Fruit fly (Drosophila melanogaster) whole organism, embryonic: Measurements from ENCODE around the gene ClpX.

Source experiments
- Atf-2 ChIP-seq: fragments of 200-800 bp; sonication (Bioruptor generic); optimal IDR thresholded peaks from 2 replicates; lab custom pipeline; 2016; ENCODE audit warnings: missing biosample characterization, missing genetic modification characterization
- B-H2 ChIP-seq: fragments of 200-800 bp; sonication (Bioruptor generic); optimal IDR thresholded peaks from 2 replicates; lab custom pipeline; 2018; ENCODE audit warnings: missing biosample characterization, mild to moderate bottlenecking, missing genetic modification characterization
- CG10209 ChIP-seq: fragments of 200-800 bp; sonication (Bioruptor generic); optimal IDR thresholded peaks from 3 replicates; lab custom pipeline; 2017; ENCODE audit warnings: missing biosample characterization, mild to moderate bottlenecking, missing genetic modification characterization, missing genetic modification reagents
- CG12155 ChIP-seq: fragments of 200-800 bp; sonication (Bioruptor generic); optimal IDR thresholded peaks from 3 replicates; lab custom pipeline; 2016; ENCODE audit warnings: missing biosample characterization, missing genetic modification characterization
- CG15479 ChIP-seq: fragments of 200-800 bp; sonication (Bioruptor generic); optimal IDR thresholded peaks from 3 replicates; lab custom pipeline; 2019; ENCODE audit warnings: missing biosample characterization, mild to moderate bottlenecking, missing genetic modification characterization, moderate library complexity
- CG1603 ChIP-seq: fragments of 200-800 bp; sonication (Bioruptor generic); optimal IDR thresholded peaks from 2 replicates; lab custom pipeline; 2019; ENCODE audit warnings: missing biosample characterization, mild to moderate bottlenecking, missing genetic modification characterization, moderate library complexity
- CG1792 ChIP-seq: fragments of 200-800 bp; sonication (Bioruptor generic); optimal IDR thresholded peaks from 2 replicates; lab custom pipeline; 2016; ENCODE audit warnings: missing biosample characterization, missing genetic modification characterization
- CG1832 ChIP-seq: fragments of 200-800 bp; sonication (Bioruptor generic); optimal IDR thresholded peaks from 2 replicates; lab custom pipeline; 2017; ENCODE audit warnings: missing biosample characterization, mild to moderate bottlenecking, missing genetic modification characterization, inconsistent platforms
- CG18599 ChIP-seq: fragments of 200-800 bp; sonication (Bioruptor generic); optimal IDR thresholded peaks from 3 replicates; lab custom pipeline; 2017; ENCODE audit warnings: missing biosample characterization, missing genetic modification characterization, mild to moderate bottlenecking, moderate library complexity, missing genetic modification reagents
- CG2202 ChIP-seq: fragments of 200-800 bp; sonication (Bioruptor generic); optimal IDR thresholded peaks from 2 replicates; lab custom pipeline; 2018; ENCODE audit warnings: missing biosample characterization, mild to moderate bottlenecking, missing genetic modification characterization
- CG30020 ChIP-seq: fragments of 200-800 bp; optimal IDR thresholded peaks from 2 replicates; lab custom pipeline; 2019; ENCODE audit warnings: missing biosample characterization, mild to moderate bottlenecking, missing genetic modification characterization, moderate library complexity
- CG32767 ChIP-seq: fragments of 200-800 bp; sonication (Bioruptor generic); IDR thresholded peaks from 2 replicates; pipeline ENCODE4 v1.3.6; 2022; ENCODE audit warnings: missing biosample characterization, missing genetic modification characterization
- CG33557 ChIP-seq: fragments of 200-800 bp; sonication (Bioruptor generic); optimal IDR thresholded peaks from 2 replicates; lab custom pipeline; 2019; ENCODE audit warnings: missing biosample characterization, mild to moderate bottlenecking, missing genetic modification characterization, moderate library complexity
- CG3407 ChIP-seq: fragments of 200-800 bp; sonication (Bioruptor generic); optimal IDR thresholded peaks from 2 replicates; lab custom pipeline; 2018; ENCODE audit warnings: missing biosample characterization, mild to moderate bottlenecking, missing genetic modification characterization
- CG42726 ChIP-seq: fragments of 200-800 bp; sonication (Bioruptor generic); IDR thresholded peaks from 2 replicates; pipeline ENCODE4 v1.3.6; 2022; ENCODE audit warnings: missing biosample characterization, missing genetic modification characterization; ENCODE audit not compliant: partially characterized antibody
- CG4404 ChIP-seq: fragments of 200-800 bp; sonication (Bioruptor generic); IDR thresholded peaks from 2 replicates; pipeline ENCODE4 v1.3.6; 2022; ENCODE audit warnings: missing biosample characterization, missing genetic modification characterization
- CG7357 ChIP-seq: fragments of 200-800 bp; sonication (Bioruptor generic); IDR thresholded peaks from 3 replicates; pipeline ENCODE4 v1.3.6; 2022; ENCODE audit warnings: missing biosample characterization, missing genetic modification characterization
- CG7372 ChIP-seq: fragments of 200-800 bp; sonication (Bioruptor generic); IDR thresholded peaks from 2 replicates; pipeline ENCODE4 v1.3.6; 2022; ENCODE audit warnings: missing biosample characterization, missing genetic modification characterization
- CG9727 ChIP-seq: fragments of 200-800 bp; sonication (Bioruptor generic); optimal IDR thresholded peaks from 3 replicates; lab custom pipeline; 2017; ENCODE audit warnings: missing biosample characterization, mild to moderate bottlenecking, missing genetic modification characterization
- CkIIα-i1 ChIP-seq: fragments of 200-800 bp; sonication (Bioruptor generic); IDR thresholded peaks from 2 replicates; pipeline ENCODE4 v1.3.6; 2022; ENCODE audit warnings: missing biosample characterization, missing genetic modification characterization
- Dfd ChIP-seq, 2 experiments: fragments of >200 bp; optimal IDR thresholded peaks; 2 replicates each; lab custom pipeline; 2017; ENCODE audit warnings: missing biosample characterization in 2 of 2, missing genetic modification characterization in 2 of 2
- Dp ChIP-seq: fragments of 200-800 bp; sonication (Bioruptor generic); optimal IDR thresholded peaks from 2 replicates; lab custom pipeline; 2018; ENCODE audit warnings: missing biosample characterization, mild to moderate bottlenecking, missing genetic modification characterization, moderate library complexity
- Fer2 ChIP-seq: fragments of 200-800 bp; sonication (Bioruptor generic); optimal IDR thresholded peaks from 2 replicates; lab custom pipeline; 2018; ENCODE audit warnings: missing biosample characterization, mild to moderate bottlenecking, missing genetic modification characterization, moderate library complexity
- GATAe ChIP-seq: fragments of 200-800 bp; sonication (Bioruptor generic); conservative IDR thresholded peaks from 2 replicates; pipeline ENCODE4 v1.3.6; 2022; ENCODE audit warnings: missing biosample characterization, missing genetic modification characterization
- HLH3B ChIP-seq: fragments of 200-800 bp; sonication (Bioruptor generic); IDR thresholded peaks from 2 replicates; pipeline ENCODE4 v1.3.6; 2022; ENCODE audit warnings: missing biosample characterization, missing genetic modification characterization
- Lpt ChIP-seq: fragments of >200 bp; optimal IDR thresholded peaks from 2 replicates; lab custom pipeline; 2018; ENCODE audit warnings: missing biosample characterization, missing genetic modification characterization
- MESR4 ChIP-seq: fragments of 200-800 bp; sonication (Bioruptor generic); optimal IDR thresholded peaks from 2 replicates; lab custom pipeline; 2018; ENCODE audit warnings: missing biosample characterization, mild to moderate bottlenecking, missing genetic modification characterization, moderate library complexity
- Med ChIP-seq: fragments of 200-800 bp; sonication (Bioruptor generic); peaks from one replicate; lab custom pipeline; 2016; ENCODE audit warnings: missing biosample characterization, missing genetic modification characterization, mild to moderate bottlenecking, inconsistent platforms, moderate library complexity
- Meics ChIP-seq: fragments of 200-800 bp; sonication (Bioruptor generic); optimal IDR thresholded peaks from 2 replicates; lab custom pipeline; 2017; ENCODE audit warnings: missing biosample characterization, mild to moderate bottlenecking, missing genetic modification characterization
- Myb ChIP-seq: fragments of 200-800 bp; sonication (Bioruptor generic); optimal IDR thresholded peaks from 2 replicates; lab custom pipeline; 2016; ENCODE audit warnings: missing biosample characterization, missing genetic modification characterization
- NC2α ChIP-seq: fragments of 200-800 bp; sonication (Bioruptor generic); optimal IDR thresholded peaks from 2 replicates; lab custom pipeline; 2016; ENCODE audit warnings: missing biosample characterization, missing genetic modification characterization
- NfI ChIP-seq: fragments of 200-800 bp; sonication (Bioruptor generic); optimal IDR thresholded peaks from 3 replicates; lab custom pipeline; 2018; ENCODE audit warnings: missing biosample characterization, mild to moderate bottlenecking, missing genetic modification characterization, moderate library complexity
- Optix ChIP-seq: fragments of 200-800 bp; sonication (Bioruptor generic); IDR thresholded peaks from 3 replicates; pipeline ENCODE4 v1.3.6; 2022; ENCODE audit warnings: missing biosample characterization, missing genetic modification characterization
- Pdp1 ChIP-seq, 2 experiments: fragments of 200-800 bp; sonication (Bioruptor generic); optimal IDR thresholded peaks; 3 replicates each; lab custom pipeline; 2016; ENCODE audit warnings: missing biosample characterization in 2 of 2, missing genetic modification characterization in 2 of 2, mild to moderate bottlenecking in 1 of 2, moderate library complexity in 1 of 2
- Rx ChIP-seq: fragments of 200-800 bp; sonication (Bioruptor generic); IDR thresholded peaks from 2 replicates; pipeline ENCODE4 v1.3.6; 2022; ENCODE audit warnings: missing biosample characterization, missing genetic modification characterization
- TFAM ChIP-seq: fragments of 200-800 bp; sonication (Bioruptor generic); optimal IDR thresholded peaks from 2 replicates; lab custom pipeline; 2017; ENCODE audit warnings: missing biosample characterization, missing genetic modification characterization, inconsistent platforms
- Taf1 ChIP-seq: fragments of 200-800 bp; sonication (Bioruptor generic); IDR thresholded peaks from 2 replicates; pipeline ENCODE4 v1.3.6; 2022; ENCODE audit warnings: missing biosample characterization, missing genetic modification characterization
- Tbp ChIP-seq: fragments of >200 bp; optimal IDR thresholded peaks from 2 replicates; lab custom pipeline; 2018; ENCODE audit warnings: missing biosample characterization, missing genetic modification characterization
- corto ChIP-seq: fragments of 200-800 bp; sonication (Bioruptor generic); optimal IDR thresholded peaks from 2 replicates; lab custom pipeline; 2016; ENCODE audit warnings: missing biosample characterization, mild to moderate bottlenecking, missing genetic modification characterization, moderate library complexity
- da ChIP-seq: fragments of 200-800 bp; sonication (Bioruptor generic); optimal IDR thresholded peaks from 2 replicates; lab custom pipeline; 2016; ENCODE audit warnings: missing biosample characterization, missing genetic modification characterization
- ham ChIP-seq: fragments of 200-800 bp; sonication (Bioruptor generic); IDR thresholded peaks from 2 replicates; pipeline ENCODE4 v1.3.6; 2022; ENCODE audit warnings: missing biosample characterization, missing genetic modification characterization
- kay ChIP-seq: fragments of 200-800 bp; sonication (Bioruptor generic); optimal IDR thresholded peaks from 2 replicates; lab custom pipeline; 2016; ENCODE audit warnings: missing biosample characterization, missing genetic modification characterization
- nerfin-2 ChIP-seq: fragments of 200-800 bp; sonication (Bioruptor generic); IDR thresholded peaks from 2 replicates; pipeline ENCODE4 v1.3.6; 2022; ENCODE audit warnings: missing biosample characterization, missing genetic modification characterization; ENCODE audit not compliant: partially characterized antibody
- run ChIP-seq: fragments of 200-800 bp; sonication (Bioruptor generic); optimal IDR thresholded peaks from 3 replicates; lab custom pipeline; 2018; ENCODE audit warnings: missing biosample characterization, mild to moderate bottlenecking, missing genetic modification characterization
- scrt ChIP-seq: fragments of 200-800 bp; sonication (Bioruptor generic); optimal IDR thresholded peaks from 2 replicates; lab custom pipeline; 2018; ENCODE audit warnings: missing biosample characterization, mild to moderate bottlenecking, missing genetic modification characterization, moderate library complexity
- sd ChIP-seq: fragments of 200-800 bp; sonication (Bioruptor generic); optimal IDR thresholded peaks from 3 replicates; lab custom pipeline; 2018; ENCODE audit warnings: missing biosample characterization, mild to moderate bottlenecking, missing genetic modification characterization, moderate library complexity
- twi ChIP-seq: fragments of 200-800 bp; optimal IDR thresholded peaks from 2 replicates; lab custom pipeline; 2019; ENCODE audit warnings: missing biosample characterization, mild to moderate bottlenecking, missing genetic modification characterization, moderate library complexity
- tx ChIP-seq: fragments of 200-800 bp; sonication (Bioruptor generic); optimal IDR thresholded peaks from 2 replicates; lab custom pipeline; 2016; ENCODE audit warnings: missing biosample characterization, missing genetic modification characterization
- vfl ChIP-seq: fragments of 200-800 bp; sonication (Bioruptor generic); optimal IDR thresholded peaks from 2 replicates; lab custom pipeline; 2016; ENCODE audit warnings: missing biosample characterization, missing genetic modification characterization

ClpX gene

DNA sequence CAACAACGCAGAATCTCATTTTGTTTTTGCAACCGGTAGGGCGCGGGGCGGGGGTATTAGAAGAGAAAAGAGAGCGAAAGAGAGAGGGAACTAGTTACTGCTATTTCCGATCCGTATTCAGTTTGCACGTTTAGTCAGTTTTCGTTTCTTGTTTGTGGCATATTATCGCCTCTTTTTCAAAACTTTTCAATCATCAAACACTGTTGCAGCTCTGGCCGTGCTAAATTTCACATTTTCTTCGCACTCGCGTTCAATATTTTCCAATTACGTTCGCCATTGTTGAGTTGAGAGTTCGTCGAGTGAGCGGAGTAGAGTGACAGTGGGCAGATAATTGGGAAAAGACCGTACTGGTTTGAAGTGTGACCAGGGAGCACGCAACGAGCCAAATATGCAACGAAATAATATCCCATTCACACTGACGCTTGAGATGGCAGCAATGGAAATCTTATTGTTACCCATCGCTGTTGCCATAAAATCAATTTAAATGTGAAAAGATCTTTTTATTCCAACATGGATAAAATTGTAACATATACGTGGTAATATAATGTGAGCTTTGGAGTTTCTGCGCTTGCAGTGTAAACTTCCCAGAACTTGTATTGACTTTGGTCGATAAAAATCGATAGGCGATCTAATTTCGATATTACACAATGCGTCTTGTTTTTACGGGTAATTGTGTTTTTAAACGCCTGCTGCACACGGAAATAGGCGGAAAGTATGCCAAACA, 42.3 kb downstream of the ClpX start, which contains the start of the genes Ire1 and Mrm2 (continued):
- TF ChIP-seq CG7372 (GFP tag; lab: Robert Waterston, UW), result peak; percentile 81
- TF ChIP-seq Dp (GFP tag; lab: Kevin White, UChicago), result peak; percentile 39
- peak; percentile 84 for TF ChIP-seq Myb (GFP tag; lab: Kevin White, UChicago)
- TF ChIP-seq CG12155 (GFP tag; lab: Kevin White, UChicago), result peak; percentile 83
- peak; percentile 79 for TF ChIP-seq CG9727 (GFP tag; lab: Kevin White, UChicago)
- TF ChIP-seq CG1603 (tag; lab: Kevin White, UChicago), result peak; percentile 94
- TF ChIP-seq Tbp, result no peak
- TF ChIP-seq run (tag; lab: Kevin White, UChicago), result peak; percentile 6
- TF ChIP-seq Lpt, result no peak
- peak; percentile 84 for TF ChIP-seq CG4404 (GFP tag; lab: Robert Waterston, UW)
- 0 out of 2 replicates have a peak, but pooled peaks have one; percentile 29 for TF ChIP-seq CkIIα-i1 (GFP tag; lab: Robert Waterston, UW)
- peak; percentile 92 to 93 for TF ChIP-seq Pdp1 (GFP tag; optimal IDR thresholded peaks at IDR 0.05; lab: Kevin White, UChicago)
- TF ChIP-seq kay (GFP tag; lab: Kevin White, UChicago), result peak; percentile 60
- TF ChIP-seq Rx (GFP tag; lab: Robert Waterston, UW), result peak; percentile 84
- TF ChIP-seq Atf-2 (GFP tag; lab: Kevin White, UChicago), result peak; percentile 84
- peak; percentile 52 for TF ChIP-seq CG1792 (GFP tag; lab: Kevin White, UChicago)
- peak; percentile 68 for TF ChIP-seq Meics (GFP tag; lab: Kevin White, UChicago)
- peak; percentile 58 for TF ChIP-seq B-H2
- TF ChIP-seq CG3407 (GFP tag; lab: Kevin White, UChicago), result peak; percentile 67
- peak in 1 of 2 experiments; percentile 87 for TF ChIP-seq Dfd (GFP tag; optimal IDR thresholded peaks at IDR 0.05; lab: Kevin White, UChicago)
- TF ChIP-seq twi (tag; lab: Kevin White, UChicago), result peak; percentile 71
- TF ChIP-seq CG30020, result peak; percentile 97
- TF ChIP-seq Taf1, result peak; percentile 43; the same call in 1 of the 2 replicates
- TF ChIP-seq CG10209 (GFP tag; lab: Kevin White, UChicago), result peak; percentile 67
- TF ChIP-seq tx (GFP tag; lab: Kevin White, UChicago), result peak; percentile 91
- peak; percentile 48 for TF ChIP-seq nerfin-2 (GFP tag; lab: Robert Waterston, UW)
- TF ChIP-seq GATAe (GFP tag; lab: Robert Waterston, UW), result peak; percentile 39; the same call in 1 of the 2 replicates
- peak; percentile 9 for TF ChIP-seq CG15479
- TF ChIP-seq CG2202 (tag; lab: Kevin White, UChicago), result peak; percentile 47
- peak; percentile 36; the same call in 1 of the 2 replicates for TF ChIP-seq CG32767 (GFP tag; lab: Robert Waterston, UW)
- TF ChIP-seq NC2α, result peak; percentile 64
- TF ChIP-seq HLH3B (GFP tag; lab: Robert Waterston, UW), result peak; percentile 72
- TF ChIP-seq sd (tag; lab: Kevin White, UChicago), result peak; percentile 62
- TF ChIP-seq Optix (GFP tag; lab: Robert Waterston, UW), result peak; percentile 71
- peak; percentile 36 for TF ChIP-seq scrt (GFP tag; lab: Kevin White, UChicago)
- no peak for TF ChIP-seq ham (GFP tag; lab: Robert Waterston, UW)
- peak; percentile 70 for TF ChIP-seq da (GFP tag; lab: Kevin White, UChicago)
- TF ChIP-seq TFAM (GFP tag; lab: Kevin White, UChicago), result no peak
- TF ChIP-seq vfl, result peak; percentile 85
- no peak for TF ChIP-seq CG42726 (GFP tag; lab: Robert Waterston, UW)
- peak; percentile 92 for TF ChIP-seq MESR4 (GFP tag; lab: Kevin White, UChicago)
- TF ChIP-seq Med (GFP tag; lab: Kevin White, UChicago), result peak; percentile 98
- no peak for TF ChIP-seq CG1832 (GFP tag; lab: Kevin White, UChicago)
- TF ChIP-seq NfI (GFP tag; lab: Kevin White, UChicago), result peak; percentile 72
- peak; percentile 64 for TF ChIP-seq CG18599 (GFP tag; lab: Kevin White, UChicago)
- TF ChIP-seq CG33557 (GFP tag; lab: Kevin White, UChicago), result peak; percentile 66
- TF ChIP-seq CG7357 (GFP tag; lab: Robert Waterston, UW), result peak; percentile 100
- TF ChIP-seq corto, result no peak
- TF ChIP-seq Fer2 (tag; lab: Kevin White, UChicago), result peak; percentile 50
